Worm (Caenorhabditis elegans) whole organism, L4 larva: Measurements from ENCODE around the gene Y45G5AL.1.
A peak's percentile ranks its signal among the peaks of the same experiment; 100 is the strongest.

Experiments used
- D1046.2 ChIP-seq: fragments of 200-800 bp; sonication (Bioruptor generic); IDR thresholded peaks from 2 replicates; pipeline ENCODE4 v1.3.6; 2022; ENCODE audit warnings: missing genetic modification characterization, missing compliant biosample characterization
- F26F4.8 ChIP-seq: fragments of 200-800 bp; sonication (Bioruptor generic); conservative IDR thresholded peaks from 2 replicates; pipeline ENCODE4 v1.3.6; 2022; ENCODE audit warnings: missing genetic modification characterization, missing compliant biosample characterization
- R02D3.7 ChIP-seq: fragments of 150-350 bp; sonication (generic microtip); optimal IDR thresholded peaks from 3 replicates; lab custom pipeline; 2014; ENCODE audit warnings: missing biosample characterization, missing genetic modification characterization
- Y105C5A.15 ChIP-seq: fragments of 200-800 bp; sonication (Bioruptor generic); IDR thresholded peaks from 2 replicates; pipeline ENCODE4 v1.3.6; 2022; ENCODE audit warnings: missing genetic modification characterization, missing compliant biosample characterization
- Y75B8A.6 ChIP-seq: fragments of 200-800 bp; sonication (Bioruptor generic); IDR thresholded peaks from 2 replicates; pipeline ENCODE4 v1.3.6; 2022; ENCODE audit warnings: missing genetic modification reagents, missing genetic modification characterization, missing compliant biosample characterization
- aly-2 ChIP-seq: sonication (generic microtip); optimal IDR thresholded peaks from 2 replicates; lab custom pipeline; 2018; ENCODE audit warnings: missing biosample characterization, missing genetic modification characterization
- ama-1 ChIP-seq: fragments of 150-350 bp; optimal IDR thresholded peaks from 2 replicates; lab custom pipeline; 2014; ENCODE audit warnings: inconsistent platforms, mixed read lengths
- ceh-20 ChIP-seq: fragments of 200-800 bp; sonication (Bioruptor generic); IDR thresholded peaks from 2 replicates; pipeline ENCODE4 v1.3.6; 2022; ENCODE audit warnings: missing genetic modification reagents, missing genetic modification characterization, missing compliant biosample characterization
- ceh-32 ChIP-seq: sonication (generic microtip); optimal IDR thresholded peaks from 2 replicates; lab custom pipeline; 2016; ENCODE audit warnings: mild to moderate bottlenecking, missing genetic modification characterization, missing compliant biosample characterization; ENCODE audit not compliant: poor library complexity
- ctbp-1 ChIP-seq: fragments of 200-800 bp; sonication (Bioruptor generic); IDR thresholded peaks from 2 replicates; pipeline ENCODE4 v1.3.6; 2022; ENCODE audit warnings: missing genetic modification reagents, missing genetic modification characterization, missing compliant biosample characterization
- daf-16 ChIP-seq, 3 experiments: sonication (generic microtip); optimal IDR thresholded peaks; 2 replicates each; lab custom pipeline; 2016 to 2017; ENCODE audit warnings: missing genetic modification characterization in 3 of 3, missing genetic modification reagents in 3 of 3, mild to moderate bottlenecking in 2 of 3, missing compliant biosample characterization in 2 of 3, missing biosample characterization in 1 of 3, moderate library complexity in 1 of 3
- daf-19 ChIP-seq: fragments of 200-800 bp; sonication (Bioruptor generic); conservative IDR thresholded peaks from 2 replicates; pipeline ENCODE4 v1.3.6; 2022; ENCODE audit warnings: missing genetic modification characterization, missing compliant biosample characterization
- duxl-1 ChIP-seq: sonication (generic microtip); optimal IDR thresholded peaks from 2 replicates; lab custom pipeline; 2016; ENCODE audit warnings: mild to moderate bottlenecking, missing genetic modification characterization, moderate library complexity, missing compliant biosample characterization; ENCODE audit not compliant: poor library complexity
- dve-1 ChIP-seq: sonication (generic microtip); optimal IDR thresholded peaks from 2 replicates; lab custom pipeline; 2017; ENCODE audit warnings: antibody characterized with exemption, mild to moderate bottlenecking, missing genetic modification characterization, missing compliant biosample characterization; ENCODE audit not compliant: insufficient read depth
- fkh-10 ChIP-seq: fragments of 150-350 bp; optimal IDR thresholded peaks from 2 replicates; lab custom pipeline; 2014; ENCODE audit warnings: missing biosample characterization, missing genetic modification reagents, missing genetic modification characterization
- hif-1 ChIP-seq, 2 experiments: sonication (generic microtip); optimal IDR thresholded peaks; 2 replicates each; lab custom pipeline; 2016 to 2017; ENCODE audit warnings: missing compliant biosample characterization in 2 of 2, missing genetic modification characterization in 2 of 2, missing genetic modification reagents in 2 of 2, missing genotype in 2 of 2, mild to moderate bottlenecking in 1 of 2
- lin-1 ChIP-seq: fragments of 200-800 bp; sonication (Bioruptor generic); IDR thresholded peaks from 2 replicates; pipeline ENCODE4 v1.3.6; 2022; ENCODE audit warnings: missing genetic modification reagents, missing genetic modification characterization, missing compliant biosample characterization
- lin-38 ChIP-seq: fragments of 200-800 bp; sonication (Bioruptor generic); IDR thresholded peaks from 2 replicates; pipeline ENCODE4 v1.3.6; 2022; ENCODE audit warnings: missing genetic modification reagents, missing genetic modification characterization, missing compliant biosample characterization
- lin-39 ChIP-seq: fragments of 150-350 bp; optimal IDR thresholded peaks from 2 replicates; lab custom pipeline; 2014; ENCODE audit warnings: missing biosample characterization, missing genetic modification reagents, missing genetic modification characterization
- lir-3 ChIP-seq: sonication (generic microtip); optimal IDR thresholded peaks from 2 replicates; lab custom pipeline; 2016; ENCODE audit warnings: mild to moderate bottlenecking, missing genetic modification characterization, missing compliant biosample characterization
- mdl-1 ChIP-seq, 2 experiments: fragments of 150-350 bp in 1 of 2; sonication (generic microtip) in 1 of 2; optimal IDR thresholded peaks; 2 replicates each; lab custom pipeline; 2014 to 2017; ENCODE audit warnings: missing biosample characterization in 2 of 2, missing genetic modification characterization in 2 of 2
- mdt-29 ChIP-seq: fragments of 200-800 bp; sonication (Bioruptor generic); IDR thresholded peaks from 2 replicates; pipeline ENCODE4 v1.3.6; 2022; ENCODE audit warnings: missing genetic modification reagents, missing genetic modification characterization, missing compliant biosample characterization
- mes-2 ChIP-seq: sonication (generic microtip); optimal IDR thresholded peaks from 2 replicates; lab custom pipeline; 2016; ENCODE audit warnings: missing genotype, mild to moderate bottlenecking, missing genetic modification characterization, missing compliant biosample characterization; ENCODE audit not compliant: poor library complexity, severe bottlenecking
- mxl-2 ChIP-seq: fragments of 200-800 bp; sonication (Bioruptor generic); conservative IDR thresholded peaks from 2 replicates; pipeline ENCODE4 v1.3.6; 2022; ENCODE audit warnings: missing genetic modification reagents, missing genetic modification characterization, missing compliant biosample characterization
- mxl-3 ChIP-seq: fragments of 200-800 bp; sonication (Bioruptor generic); optimal IDR thresholded peaks from 2 replicates; lab custom pipeline; 2018; ENCODE audit warnings: mild to moderate bottlenecking, missing genetic modification characterization, missing compliant biosample characterization
- nhr-11 ChIP-seq: fragments of 150-350 bp; optimal IDR thresholded peaks from 2 replicates; lab custom pipeline; 2014; ENCODE audit warnings: missing biosample characterization, missing genetic modification characterization
- nhr-111 ChIP-seq: fragments of 200-800 bp; sonication (Bioruptor generic); optimal IDR thresholded peaks from 2 replicates; lab custom pipeline; 2018; ENCODE audit warnings: mild to moderate bottlenecking, missing genetic modification characterization, missing compliant biosample characterization
- nhr-237 ChIP-seq: sonication (generic microtip); optimal IDR thresholded peaks from 2 replicates; lab custom pipeline; 2017; ENCODE audit warnings: missing biosample characterization, missing genetic modification characterization
- nhr-41 ChIP-seq: fragments of 200-800 bp; sonication (Bioruptor generic); IDR thresholded peaks from 2 replicates; pipeline ENCODE4 v1.3.6; 2022; ENCODE audit warnings: missing genetic modification reagents, missing genetic modification characterization, missing compliant biosample characterization
- nhr-77 ChIP-seq: fragments of 150-350 bp; optimal IDR thresholded peaks from 2 replicates; lab custom pipeline; 2014; ENCODE audit warnings: missing biosample characterization, missing genetic modification characterization
- pha-4 ChIP-seq, 2 experiments: fragments of 150-350 bp in 1 of 2; fragments of 200-800 bp in 1 of 2; sonication (Bioruptor generic) in 1 of 2; IDR thresholded peaks in 1 of 2; optimal IDR thresholded peaks in 1 of 2; 2 replicates each; pipeline versions ENCODE4 v1.3.6 to Lab custom; 2014 to 2022; ENCODE audit warnings: missing genetic modification characterization in 2 of 2, missing genetic modification reagents in 2 of 2, missing biosample characterization in 1 of 2, missing compliant biosample characterization in 1 of 2
- pqm-1 ChIP-seq: sonication (generic microtip); optimal IDR thresholded peaks from 2 replicates; lab custom pipeline; 2017; ENCODE audit warnings: missing biosample characterization, missing genetic modification characterization
- set-16 ChIP-seq: fragments of 200-800 bp; sonication (Bioruptor generic); IDR thresholded peaks from 2 replicates; pipeline ENCODE4 v1.3.6; 2022; ENCODE audit warnings: missing genetic modification reagents, missing genetic modification characterization, missing compliant biosample characterization
- unc-130 ChIP-seq: sonication (generic microtip); optimal IDR thresholded peaks from 2 replicates; lab custom pipeline; 2016; ENCODE audit warnings: missing genetic modification reagents, missing genetic modification characterization, missing compliant biosample characterization
- zip-2 ChIP-seq: fragments of 150-350 bp; optimal IDR thresholded peaks from 2 replicates; lab custom pipeline; 2014; ENCODE audit warnings: missing biosample characterization, missing genetic modification characterization
- ztf-11 ChIP-seq: fragments of 150-350 bp; optimal IDR thresholded peaks from 2 replicates; lab custom pipeline; 2014; ENCODE audit warnings: missing biosample characterization, missing genetic modification characterization

Y45G5AL.1 gene

ce11 chrV:4164504-4164959, 20.2 kb downstream of the Y45G5AL.1 start, which contains the start of gene Y45G5AM.3:
Gene Y45G5AM.3, plus strand, starts transcription at chrV:4164554.
- TF ChIP-seq zip-2, result peak; percentile 96
- TF ChIP-seq pha-4 (GFP tag; IDR thresholded peaks at IDR 0.05; lab: Robert Waterston, UW), result no peak
- peak; percentile 8 for TF ChIP-seq pha-4 (tag; optimal IDR thresholded peaks at IDR 0.05; lab: Kevin White, UChicago)
- no peak for TF ChIP-seq nhr-77 (tag; lab: Kevin White, UChicago)
- no peak for TF ChIP-seq lin-39 (tag; lab: Kevin White, UChicago)
- TF ChIP-seq pqm-1 (tag; lab: Kevin White, UChicago), result peak; percentile 7
- TF ChIP-seq daf-16 (GFP tag; optimal IDR thresholded peaks at IDR 0.05; lab: Kevin White, UChicago), result no peak
- peak; percentile 30 for TF ChIP-seq daf-16 (tag; optimal IDR thresholded peaks at IDR 0.05; lab: Kevin White, UChicago)
- peak in 1 of 2 experiments; percentile 21 for TF ChIP-seq hif-1 (tag; optimal IDR thresholded peaks at IDR 0.05; lab: Kevin White, UChicago)

ce11 chrV:4168045-4168444, 23.7 kb downstream of the Y45G5AL.1 start:
- TF ChIP-seq set-16 (GFP tag; lab: Robert Waterston, UW) (no peak), fkh-10 (GFP tag; lab: Kevin White, UChicago) (no peak), mdt-29 (GFP tag; lab: Robert Waterston, UW) (no peak), mxl-2 (GFP tag; lab: Robert Waterston, UW) (no peak), lin-38 (GFP tag; lab: Robert Waterston, UW) (no peak), daf-19 (GFP tag; lab: Robert Waterston, UW) (no peak), nhr-11 (tag; lab: Kevin White, UChicago) (no peak), duxl-1 (tag; lab: Kevin White, UChicago) (no peak), ctbp-1 (GFP tag; lab: Robert Waterston, UW) (no peak), unc-130 (GFP tag; lab: Kevin White, UChicago) (no peak), nhr-41 (no peak), lin-39 (tag; lab: Kevin White, UChicago) (no peak), ceh-32 (tag; lab: Kevin White, UChicago) (no peak), mdl-1 (tag; optimal IDR thresholded peaks at IDR 0.05; lab: Kevin White, UChicago) (no peak), Y105C5A.15 (no peak), nhr-111 (GFP tag; lab: Kevin White, UChicago) (no peak), mes-2 (no peak), lir-3 (tag; lab: Kevin White, UChicago) (no peak), ama-1 (no peak)

ce11 chrV:4169658-4170057, 25.4 kb downstream of the Y45G5AL.1 start:
- TF ChIP-seq lin-38 (GFP tag; lab: Robert Waterston, UW) (peak; percentile 83), nhr-237 (tag; lab: Kevin White, UChicago) (no peak)

ce11 chrV:4170138-4170537, 25.8 kb downstream of the Y45G5AL.1 start, which contains the start of gene Y45G5AM.7:
Gene Y45G5AM.7, minus strand, starts transcription at chrV:4170238.
- no peak for TF ChIP-seq Y75B8A.6 (GFP tag; lab: Robert Waterston, UW)
- no peak for TF ChIP-seq mxl-3
- no peak for TF ChIP-seq lin-1 (GFP tag; lab: Robert Waterston, UW)
- no peak for TF ChIP-seq ztf-11 (tag; lab: Kevin White, UChicago)
- no peak for TF ChIP-seq ceh-20 (GFP tag; lab: Robert Waterston, UW)
- no peak for TF ChIP-seq dve-1 (tag; lab: Kevin White, UChicago)
- TF ChIP-seq F26F4.8 (GFP tag; lab: Robert Waterston, UW), result no peak
- TF ChIP-seq nhr-41, result no peak
- no peak for TF ChIP-seq nhr-237 (tag; lab: Kevin White, UChicago)
- no peak for TF ChIP-seq aly-2 (tag; lab: Kevin White, UChicago)
- no peak for TF ChIP-seq D1046.2
- no peak for TF ChIP-seq nhr-77 (tag; lab: Kevin White, UChicago)
- TF ChIP-seq R02D3.7, result no peak
- no peak for TF ChIP-seq mxl-2 (GFP tag; lab: Robert Waterston, UW)
- TF ChIP-seq Y105C5A.15, result no peak
